Fruit fly (Drosophila melanogaster): ENCODE data around the gene CG14130.

The CG14130 gene

dm6 chr3L:11800761-11801160 is 14.5 kb upstream of the CG14130 start, which contains the start of gene Gcat:
Gene Gcat (minus strand): TSS chr3L:11800861.
- no peak for TF ChIP-seq CG17801 (GFP tag; optimal IDR thresholded peaks at IDR 0.05; ENCODE audit: partially characterized antibody)

- no peak for TF ChIP-seq CG17801 (GFP tag; optimal IDR thresholded peaks at IDR 0.05; ENCODE audit: partially characterized antibody)
Observed at dm6 chr3L:11801622-11802021, 13.6 kb upstream of the CG14130 start.

dm6 chr3L:11814655-11815054 is 589 bp upstream of the CG14130 start, which contains the start of gene Cubn2:
Gene Cubn2 (minus strand): TSS chr3L:11814755.
- TF ChIP-seq CG17801 (GFP tag; optimal IDR thresholded peaks at IDR 0.05; ENCODE audit: partially characterized antibody): no peak

- TF ChIP-seq CG17801 (GFP tag; optimal IDR thresholded peaks at IDR 0.05; ENCODE audit: partially characterized antibody): no peak
Observed at dm6 chr3L:11816641-11817040, 1.4 kb downstream of the CG14130 start.

DNA sequence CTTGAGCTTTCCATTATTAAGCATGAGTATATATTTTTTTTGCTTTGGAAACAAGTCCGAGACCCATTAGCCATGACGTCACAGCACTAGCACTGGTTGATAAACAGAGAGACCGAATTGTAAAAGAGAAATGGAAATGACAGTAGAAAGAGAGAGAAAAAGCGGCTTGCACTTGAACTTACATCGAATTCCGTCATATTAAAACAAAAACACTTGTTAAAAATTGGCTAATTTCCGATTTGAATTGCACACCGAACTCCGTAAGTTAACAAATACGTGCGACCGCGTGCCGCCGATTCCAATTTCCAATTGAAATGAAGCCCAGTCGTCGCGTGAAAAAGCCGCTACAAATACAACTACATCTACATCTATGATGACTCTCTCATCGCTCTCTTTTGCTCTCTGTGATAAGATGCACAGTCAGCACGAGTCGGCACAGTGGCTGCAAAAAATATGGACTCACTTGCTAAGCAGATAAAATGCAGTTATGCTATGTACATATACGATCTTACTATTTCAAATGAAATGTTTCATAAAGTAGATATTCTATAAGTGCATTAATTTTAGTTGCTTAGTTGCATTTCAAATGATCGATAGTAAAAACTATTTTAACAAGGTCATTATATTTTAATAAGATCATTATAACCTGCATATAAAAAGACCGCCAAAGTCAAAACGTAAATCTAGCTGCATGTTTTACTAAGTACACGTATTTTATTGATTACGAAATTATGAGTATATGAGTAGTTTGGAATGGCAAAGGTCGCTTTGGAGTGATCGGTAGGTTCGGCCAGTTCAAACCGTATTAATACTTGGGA is 4.6 kb downstream of the CG14130 start:
- peak; percentile 70 for TF ChIP-seq CG17801 (GFP tag; optimal IDR thresholded peaks at IDR 0.05; ENCODE audit: partially characterized antibody)

- no peak for TF ChIP-seq CG17801 (GFP tag; optimal IDR thresholded peaks at IDR 0.05; ENCODE audit: partially characterized antibody)
Observed at dm6 chr3L:11821723-11822445, 6.6 kb downstream of the CG14130 start, which contains the start of the genes CG11597 and CG5946. Gene CG11597 (minus strand): TSS chr3L:11822275. Gene CG5946 (minus strand): TSS chr3L:11822275.

dm6 chr3L:11822446-11823334 is 7.4 kb downstream of the CG14130 start, which contains the start of gene RpL10Ab:
Gene RpL10Ab (plus strand): TSS chr3L:11822851.
- TF ChIP-seq CG17801 (GFP tag; optimal IDR thresholded peaks at IDR 0.05; ENCODE audit: partially characterized antibody): peak; percentile 37

- TF ChIP-seq CG17801 (GFP tag; optimal IDR thresholded peaks at IDR 0.05; ENCODE audit: partially characterized antibody): no peak
Observed at dm6 chr3L:11825560-11826153, 10.4 kb downstream of the CG14130 start, which contains the start of gene CG32095. Gene CG32095 (minus strand): TSS chr3L:11825732.

- no peak for TF ChIP-seq CG17801 (GFP tag; optimal IDR thresholded peaks at IDR 0.05; ENCODE audit: partially characterized antibody)
Observed at dm6 chr3L:11828730-11829129, 13.5 kb downstream of the CG14130 start, which contains the start of gene CG7264. Gene CG7264 (plus strand): TSS chr3L:11829030.

- TF ChIP-seq CG17801 (GFP tag; optimal IDR thresholded peaks at IDR 0.05; ENCODE audit: partially characterized antibody): no peak
Observed at dm6 chr3L:11831199-11831598, 16.0 kb downstream of the CG14130 start.

dm6 chr3L:11832360-11833295 is 17.4 kb downstream of the CG14130 start:
- TF ChIP-seq CG17801 (GFP tag; optimal IDR thresholded peaks at IDR 0.05; ENCODE audit: partially characterized antibody): no peak

dm6 chr3L:11833296-11833717 is 18.1 kb downstream of the CG14130 start, which contains the start of gene CycA:
Gene CycA (minus strand): TSS chr3L:11833578.
- TF ChIP-seq CG17801 (GFP tag; optimal IDR thresholded peaks at IDR 0.05; ENCODE audit: partially characterized antibody): peak; percentile 21

DNA sequence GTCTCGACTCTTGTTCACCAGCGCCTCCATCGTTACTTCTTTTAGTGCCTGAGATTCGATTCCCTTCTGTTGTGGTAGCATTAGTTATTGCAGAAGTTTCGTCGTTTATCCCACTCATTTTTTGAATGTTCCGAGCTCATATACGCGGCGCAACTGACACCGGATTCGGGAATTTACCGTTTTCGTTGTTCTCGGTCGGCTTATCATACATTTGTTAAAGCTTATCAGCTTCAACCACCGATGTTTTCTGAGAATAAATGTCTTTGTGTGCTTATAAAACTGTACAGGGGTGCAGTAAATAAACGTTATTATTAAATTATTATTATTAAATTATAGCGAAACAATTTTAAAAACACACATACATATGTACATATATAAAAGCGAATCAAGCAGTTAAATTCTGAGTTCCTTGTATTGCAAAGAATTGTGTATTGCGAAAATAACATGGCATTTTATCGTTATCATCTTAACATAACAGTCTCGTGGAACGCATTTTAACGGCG is 21.4 kb downstream of the CG14130 start, which contains the start of gene CG43064:
Gene CG43064, minus strand, starts transcription at position 147 of the 503 bp plus-strand sequence.
- no peak for TF ChIP-seq CG17801 (GFP tag; optimal IDR thresholded peaks at IDR 0.05; ENCODE audit: partially characterized antibody)

Data from ovary, adult (tissue).